Worm (Caenorhabditis elegans): Measurements from ENCODE around the gene F59F4.3.

Gene F59F4.3

ce11 chrX:15828059-15828458 is 19.3 kb downstream of the F59F4.3 start, which contains the start of gene Y7A5A.20:
Gene Y7A5A.20 (plus strand): TSS chrX:15828359.
- TF ChIP-seq lin-13 (tag; optimal IDR thresholded peaks at IDR 0.05) = no peak
- TF ChIP-seq ces-1 (GFP tag; optimal IDR thresholded peaks at IDR 0.05) = no peak
- TF ChIP-seq ham-2 (GFP tag; optimal IDR thresholded peaks at IDR 0.05) = no peak
- no peak for TF ChIP-seq ceh-83 (GFP tag; optimal IDR thresholded peaks at IDR 0.05)

ce11 chrX:15826866-15827265 is 20.5 kb downstream of the F59F4.3 start, which contains the start of gene Y7A5A.9:
Gene Y7A5A.9 (plus strand): TSS chrX:15827166.
- TF ChIP-seq ztf-11 (tag; optimal IDR thresholded peaks at IDR 0.05) (no peak), elt-3 (tag; optimal IDR thresholded peaks at IDR 0.05) (no peak)

ce11 chrX:15822197-15822596 is 25.2 kb downstream of the F59F4.3 start, which contains the start of gene Y7A5A.8:
Gene Y7A5A.8 (plus strand): TSS chrX:15822497.
- no peak for TF ChIP-seq sem-2 (GFP tag; optimal IDR thresholded peaks at IDR 0.05)
- TF ChIP-seq unc-62 (GFP tag; optimal IDR thresholded peaks at IDR 0.05) = no peak

- TF ChIP-seq zip-8 (tag; optimal IDR thresholded peaks at IDR 0.05) = peak; percentile 91
- no peak for TF ChIP-seq ceh-43 (GFP tag; optimal IDR thresholded peaks at IDR 0.05)
Observed at ce11 chrX:15814548-15814947, 32.8 kb downstream of the F59F4.3 start.

- TF ChIP-seq mab-5 (tag; optimal IDR thresholded peaks at IDR 0.05) (no peak), mls-2 (tag; optimal IDR thresholded peaks at IDR 0.05) (no peak), lin-32 (GFP tag; optimal IDR thresholded peaks at IDR 0.05) (no peak), nhr-2 (tag; optimal IDR thresholded peaks at IDR 0.05) (no peak), snpc-4 (tag; optimal IDR thresholded peaks at IDR 0.05) (no peak), nhr-76 (tag; optimal IDR thresholded peaks at IDR 0.05) (no peak), cnd-1 (tag; optimal IDR thresholded peaks at IDR 0.05) (no peak), flh-1 (GFP tag; optimal IDR thresholded peaks at IDR 0.05) (no peak), unc-39 (tag; optimal IDR thresholded peaks at IDR 0.05) (no peak), ham-2 (GFP tag; optimal IDR thresholded peaks at IDR 0.05) (no peak), nhr-237 (tag; optimal IDR thresholded peaks at IDR 0.05) (no peak), mep-1 (tag; optimal IDR thresholded peaks at IDR 0.05) (no peak), zip-8 (tag; optimal IDR thresholded peaks at IDR 0.05) (no peak), ztf-11 (tag; optimal IDR thresholded peaks at IDR 0.05) (no peak), pha-4 (tag; optimal IDR thresholded peaks at IDR 0.05) (no peak), lin-13 (tag; optimal IDR thresholded peaks at IDR 0.05) (no peak), unc-62 (GFP tag; optimal IDR thresholded peaks at IDR 0.05) (no peak)
Observed at ce11 chrX:15811341-15811740, 36.1 kb downstream of the F59F4.3 start.

ce11 chrX:15804072-15804471 is 43.3 kb downstream of the F59F4.3 start, which contains the start of gene Y7A5A.7:
Gene Y7A5A.7 (minus strand): TSS chrX:15804172.
- TF ChIP-seq snpc-4 (tag; optimal IDR thresholded peaks at IDR 0.05) (no peak), nhr-12 (tag; optimal IDR thresholded peaks at IDR 0.05) (no peak), elt-3 (tag; optimal IDR thresholded peaks at IDR 0.05) (no peak), nhr-28 (tag; optimal IDR thresholded peaks at IDR 0.05) (no peak), sptf-1 (tag; optimal IDR thresholded peaks at IDR 0.05) (no peak), unc-120 (tag; optimal IDR thresholded peaks at IDR 0.05; ENCODE audit: poor library complexity, severe bottlenecking) (no peak), pha-4 (tag; optimal IDR thresholded peaks at IDR 0.05) (no peak), unc-39 (tag; optimal IDR thresholded peaks at IDR 0.05) (no peak), mab-5 (tag; optimal IDR thresholded peaks at IDR 0.05) (no peak), nhr-76 (tag; optimal IDR thresholded peaks at IDR 0.05) (no peak), nhr-237 (tag; optimal IDR thresholded peaks at IDR 0.05) (no peak), ceh-83 (GFP tag; optimal IDR thresholded peaks at IDR 0.05) (no peak), drap-1 (GFP tag; optimal IDR thresholded peaks at IDR 0.05) (no peak), elt-1 (tag; optimal IDR thresholded peaks at IDR 0.05; ENCODE audit: borderline replicate concordance, insufficient read depth) (no peak), sem-2 (GFP tag; optimal IDR thresholded peaks at IDR 0.05) (no peak), ceh-43 (GFP tag; optimal IDR thresholded peaks at IDR 0.05) (no peak), ham-2 (GFP tag; optimal IDR thresholded peaks at IDR 0.05) (no peak)

- TF ChIP-seq cnd-1 (tag; optimal IDR thresholded peaks at IDR 0.05) = no peak
- TF ChIP-seq nhr-12 (tag; optimal IDR thresholded peaks at IDR 0.05) = no peak
- no peak for TF ChIP-seq hlh-1 (tag; optimal IDR thresholded peaks at IDR 0.05)
- TF ChIP-seq mep-1 (tag; optimal IDR thresholded peaks at IDR 0.05) = no peak
- no peak for TF ChIP-seq lsy-2 (tag; optimal IDR thresholded peaks at IDR 0.05)
Observed at ce11 chrX:15801827-15802226, 45.6 kb downstream of the F59F4.3 start.

Measured in whole organism, mixed stage, embryonic.